Worm (Caenorhabditis elegans) whole organism, L4/young adult: ENCODE data around the gene hpo-12.

ENCODE experiments used
- W03F9.2 ChIP-seq: fragments of 150-350 bp; optimal IDR thresholded peaks from 2 replicates; lab custom pipeline; 2014; ENCODE audit warnings: missing biosample characterization, missing genetic modification characterization
- dao-5 ChIP-seq: sonication (generic microtip); optimal IDR thresholded peaks from 2 replicates; lab custom pipeline; 2016; ENCODE audit warnings: missing genotype, missing genetic modification characterization, moderate library complexity, missing compliant biosample characterization
- him-1 ChIP-seq: sonication (generic microtip); optimal IDR thresholded peaks from 2 replicates; lab custom pipeline; 2016; ENCODE audit warnings: missing genotype, missing genetic modification reagents, missing genetic modification characterization, missing compliant biosample characterization

hpo-12 gene

DNA sequence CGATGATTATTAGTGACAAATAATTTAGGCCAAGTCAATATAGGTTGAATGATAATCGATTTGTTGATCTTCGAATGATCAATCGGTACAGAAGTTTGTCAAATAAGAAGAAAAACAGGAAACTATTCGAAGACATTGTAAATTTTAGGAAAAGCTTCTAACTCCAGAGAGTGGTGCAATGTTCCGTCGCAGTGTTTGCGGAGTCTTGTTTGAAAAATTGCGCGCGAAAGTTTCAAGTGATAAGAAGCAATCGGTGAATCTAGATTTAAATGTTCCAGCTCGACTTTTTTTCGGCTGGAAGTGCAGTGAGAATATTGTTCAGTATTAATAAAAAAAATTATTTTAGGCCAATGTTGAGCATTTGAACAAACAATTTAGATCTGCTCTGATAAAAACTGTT lies 51.7 kb downstream of the hpo-12 start:
- TF ChIP-seq dao-5 (tag; lab: Kevin White, UChicago) (no peak), W03F9.2 (no peak), him-1 (no peak)
